Fruit fly (Drosophila melanogaster) whole organism, wandering third instar larva: ENCODE results near the gene CG8958.
A peak's percentile ranks its signal among the peaks of the same experiment; 100 is the strongest.

Experiments
- Abd-B ChIP-seq: fragments of >200 bp; optimal IDR thresholded peaks from 2 replicates; lab custom pipeline; 2017; ENCODE audit warnings: missing biosample characterization, missing genetic modification characterization
- CG32264 ChIP-seq: fragments of 200-800 bp; sonication (Bioruptor generic); optimal IDR thresholded peaks from 2 replicates; lab custom pipeline; 2016; ENCODE audit warnings: missing biosample characterization, missing genetic modification characterization
- CG9705 ChIP-seq: fragments of 200-800 bp; sonication (Bioruptor generic); optimal IDR thresholded peaks from 2 replicates; lab custom pipeline; 2018; ENCODE audit warnings: missing biosample characterization, mild to moderate bottlenecking, missing genetic modification characterization
- CrebA ChIP-seq: fragments of 200-800 bp; sonication (Bioruptor generic); optimal IDR thresholded peaks from 2 replicates; lab custom pipeline; 2016; ENCODE audit warnings: missing biosample characterization, mild to moderate bottlenecking, missing genetic modification characterization, borderline replicate concordance
- Dfd ChIP-seq: fragments of >200 bp; optimal IDR thresholded peaks from 2 replicates; lab custom pipeline; 2017; ENCODE audit warnings: missing biosample characterization, missing genetic modification characterization
- Dif ChIP-seq: fragments of 200-275, 200-300 bp; sonication (Bioruptor generic); optimal IDR thresholded peaks from 2 replicates; lab custom pipeline; 2018; ENCODE audit warnings: missing biosample characterization, missing genetic modification characterization; ENCODE audit not compliant: partially characterized antibody
- GATAd ChIP-seq: sonication (Bioruptor generic); optimal IDR thresholded peaks from 2 replicates; lab custom pipeline; 2016; ENCODE audit warnings: missing biosample characterization, missing genetic modification characterization
- HLH106 ChIP-seq: fragments of 200-800 bp; optimal IDR thresholded peaks from 3 replicates; lab custom pipeline; 2019; ENCODE audit warnings: missing biosample characterization, mild to moderate bottlenecking, missing genetic modification characterization, moderate library complexity
- Hnf4 ChIP-seq: fragments of 200-800 bp; sonication (Bioruptor generic); optimal IDR thresholded peaks from 2 replicates; lab custom pipeline; 2016; ENCODE audit warnings: missing biosample characterization, mild to moderate bottlenecking, missing genetic modification characterization
- Hr78 ChIP-seq: fragments of >200 bp; optimal IDR thresholded peaks from 2 replicates; lab custom pipeline; 2017; ENCODE audit warnings: missing biosample characterization, missing genetic modification characterization
- Hr83 ChIP-seq: fragments of 200-300 bp; sonication (Bioruptor generic); optimal IDR thresholded peaks from 2 replicates; lab custom pipeline; 2016; ENCODE audit warnings: missing biosample characterization, mild to moderate bottlenecking, missing genetic modification characterization, moderate library complexity; ENCODE audit not compliant: poor library complexity, severe bottlenecking
- Jra ChIP-seq: sonication (Bioruptor generic); optimal IDR thresholded peaks from 2 replicates; lab custom pipeline; 2016; ENCODE audit warnings: missing biosample characterization, missing genetic modification characterization
- Mio ChIP-seq: sonication (Bioruptor generic); optimal IDR thresholded peaks from 2 replicates; lab custom pipeline; 2016; ENCODE audit warnings: missing biosample characterization, missing genetic modification characterization
- Myc ChIP-seq: fragments of >200 bp; optimal IDR thresholded peaks from 2 replicates; lab custom pipeline; 2017
- N ChIP-seq: fragments of >200 bp; optimal IDR thresholded peaks from 2 replicates; lab custom pipeline; 2018; ENCODE audit warnings: missing biosample characterization, missing external identifiers, missing genetic modification characterization
- OdsH ChIP-seq: fragments of 200-800 bp; sonication (Bioruptor generic); optimal IDR thresholded peaks from 2 replicates; lab custom pipeline; 2016; ENCODE audit warnings: missing biosample characterization, mild to moderate bottlenecking, missing genetic modification characterization
- Rel ChIP-seq, 2 experiments: fragments of 200-800 bp; sonication (Bioruptor generic) in 1 of 2; optimal IDR thresholded peaks; 2 replicates in 1 of 2; 3 replicates in 1 of 2; lab custom pipeline; 2016 to 2019; ENCODE audit warnings: mild to moderate bottlenecking in 2 of 2, missing biosample characterization in 2 of 2, missing genetic modification characterization in 2 of 2, moderate library complexity in 1 of 2
- Sp1 ChIP-seq: fragments of 200-800 bp; sonication (Bioruptor generic); optimal IDR thresholded peaks from 3 replicates; lab custom pipeline; 2019; ENCODE audit warnings: missing biosample characterization, mild to moderate bottlenecking, missing genetic modification characterization, moderate library complexity
- Vsx2 ChIP-seq: fragments of 200-300, 225-300 bp; sonication (Bioruptor generic); optimal IDR thresholded peaks from 2 replicates; lab custom pipeline; 2018; ENCODE audit warnings: missing biosample characterization, missing genetic modification characterization; ENCODE audit not compliant: partially characterized antibody
- br ChIP-seq: fragments of 200-800 bp; sonication (Bioruptor generic); optimal IDR thresholded peaks from 2 replicates; lab custom pipeline; 2016; ENCODE audit warnings: missing biosample characterization, missing genetic modification characterization
- brk ChIP-seq: fragments of 200-800 bp; sonication (Bioruptor generic); optimal IDR thresholded peaks from 2 replicates; lab custom pipeline; 2016; ENCODE audit warnings: missing biosample characterization, mild to moderate bottlenecking, missing genetic modification characterization
- dl ChIP-seq, 2 experiments: fragments of 175-275, 200-275 bp in 1 of 2; fragments of 200-275 bp in 1 of 2; sonication (Bioruptor generic); optimal IDR thresholded peaks; lab custom pipeline; 2018; ENCODE audit warnings: mild to moderate bottlenecking in 2 of 2, missing biosample characterization in 2 of 2, missing genetic modification characterization in 2 of 2, moderate library complexity in 2 of 2; ENCODE audit not compliant: partially characterized antibody in 2 of 2, insufficient read depth in 1 of 2
- dmrt93B ChIP-seq: fragments of 200-800 bp; sonication (Bioruptor generic); optimal IDR thresholded peaks from 2 replicates; lab custom pipeline; 2018; ENCODE audit warnings: missing biosample characterization, mild to moderate bottlenecking, missing genetic modification characterization
- dsf ChIP-seq: sonication (Bioruptor generic); optimal IDR thresholded peaks from 2 replicates; lab custom pipeline; 2016; ENCODE audit warnings: missing biosample characterization, missing genetic modification characterization, borderline replicate concordance
- ey ChIP-seq: fragments of 200-800 bp; sonication (Bioruptor generic); optimal IDR thresholded peaks from 2 replicates; lab custom pipeline; 2016; ENCODE audit warnings: missing biosample characterization, missing genetic modification characterization
- foxo ChIP-seq, 2 experiments: fragments of 200-800 bp; sonication (Bioruptor generic); optimal IDR thresholded peaks; 2 replicates in 1 of 2; 3 replicates in 1 of 2; lab custom pipeline; 2016 to 2017; ENCODE audit warnings: missing biosample characterization in 2 of 2, missing genetic modification characterization in 2 of 2
- fru ChIP-seq: fragments of 200-800 bp; sonication (Bioruptor generic); optimal IDR thresholded peaks from 3 replicates; lab custom pipeline; 2016; ENCODE audit warnings: missing biosample characterization, mild to moderate bottlenecking, missing genetic modification characterization
- h ChIP-seq: fragments of 200-800 bp; sonication (Bioruptor generic); optimal IDR thresholded peaks from 3 replicates; lab custom pipeline; 2016; ENCODE audit warnings: missing biosample characterization, mild to moderate bottlenecking, missing genetic modification characterization
- jim ChIP-seq: fragments of 175-275, 200-325 bp; sonication (Bioruptor generic); optimal IDR thresholded peaks from 2 replicates; lab custom pipeline; 2016; ENCODE audit warnings: missing biosample characterization, mild to moderate bottlenecking, missing genetic modification characterization
- lola ChIP-seq: fragments of >200 bp; optimal IDR thresholded peaks from 2 replicates; lab custom pipeline; 2017; ENCODE audit warnings: missing biosample characterization, missing genetic modification characterization
- pan ChIP-seq: fragments of >200 bp; optimal IDR thresholded peaks from 2 replicates; lab custom pipeline; 2017
- psq ChIP-seq: fragments of 200-800 bp; sonication (Bioruptor generic); optimal IDR thresholded peaks from 3 replicates; lab custom pipeline; 2017; ENCODE audit warnings: missing biosample characterization, mild to moderate bottlenecking, missing genetic modification characterization, moderate library complexity
- rgr ChIP-seq: fragments of 200-800 bp; sonication (Bioruptor generic); optimal IDR thresholded peaks from 3 replicates; lab custom pipeline; 2016; ENCODE audit warnings: missing biosample characterization, mild to moderate bottlenecking, missing genetic modification characterization
- sage ChIP-seq: fragments of 200-800 bp; sonication (Bioruptor generic); optimal IDR thresholded peaks from 2 replicates; lab custom pipeline; 2016; ENCODE audit warnings: missing biosample characterization, mild to moderate bottlenecking, missing genetic modification characterization
- sv ChIP-seq: fragments of 200-800 bp; sonication (Bioruptor generic); optimal IDR thresholded peaks from 3 replicates; lab custom pipeline; 2016; ENCODE audit warnings: missing biosample characterization, missing genetic modification characterization
- tai ChIP-seq: sonication (Bioruptor generic); optimal IDR thresholded peaks from 2 replicates; lab custom pipeline; 2016; ENCODE audit warnings: missing biosample characterization, missing genetic modification characterization
- usp ChIP-seq: fragments of >200 bp; optimal IDR thresholded peaks from 2 replicates; lab custom pipeline; 2017; ENCODE audit warnings: missing biosample characterization, missing genetic modification characterization
- woc ChIP-seq: sonication (Bioruptor generic); optimal IDR thresholded peaks from 2 replicates; lab custom pipeline; 2016; ENCODE audit warnings: missing biosample characterization, mild to moderate bottlenecking, missing genetic modification characterization

CG8958 gene

DNA sequence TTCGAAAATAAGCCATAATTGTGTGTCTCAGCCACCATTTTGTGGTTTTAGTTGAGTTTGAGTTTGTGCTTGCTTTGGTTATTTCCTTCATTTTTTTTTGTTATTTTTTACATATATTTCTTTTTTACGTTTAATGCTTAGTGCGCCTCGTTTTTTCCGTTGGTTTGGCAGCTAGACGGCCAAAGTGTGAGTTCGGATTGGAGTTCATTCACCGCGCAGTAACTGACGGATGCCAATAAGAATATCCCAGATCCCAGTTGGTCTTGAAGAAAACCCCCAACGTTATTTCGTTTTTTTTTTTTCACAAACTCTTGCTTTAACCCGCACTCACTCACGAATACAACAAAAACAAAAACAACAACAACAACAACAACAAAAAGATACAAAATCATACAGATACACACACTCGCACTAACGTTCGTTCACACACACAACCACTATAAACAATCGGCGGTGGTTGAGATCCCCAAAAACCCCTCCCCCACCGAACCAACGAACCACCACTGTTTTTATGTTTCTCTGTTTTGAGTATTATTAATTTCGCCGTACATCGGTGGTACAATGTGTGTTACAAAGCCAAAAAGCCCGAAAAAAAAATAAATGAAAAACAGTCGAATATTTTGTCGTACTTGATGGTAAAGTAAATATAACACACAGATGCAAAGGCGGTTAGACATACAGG, 21.2 kb downstream of the CG8958 start:
- TF ChIP-seq Rel (GFP tag; optimal IDR thresholded peaks at IDR 0.05; lab: Kevin White, UChicago) (no peak), Rel (tag; optimal IDR thresholded peaks at IDR 0.05; lab: Kevin White, UChicago) (peak; percentile 21), Dfd (no peak), sv (GFP tag; lab: Kevin White, UChicago) (no peak)

DNA sequence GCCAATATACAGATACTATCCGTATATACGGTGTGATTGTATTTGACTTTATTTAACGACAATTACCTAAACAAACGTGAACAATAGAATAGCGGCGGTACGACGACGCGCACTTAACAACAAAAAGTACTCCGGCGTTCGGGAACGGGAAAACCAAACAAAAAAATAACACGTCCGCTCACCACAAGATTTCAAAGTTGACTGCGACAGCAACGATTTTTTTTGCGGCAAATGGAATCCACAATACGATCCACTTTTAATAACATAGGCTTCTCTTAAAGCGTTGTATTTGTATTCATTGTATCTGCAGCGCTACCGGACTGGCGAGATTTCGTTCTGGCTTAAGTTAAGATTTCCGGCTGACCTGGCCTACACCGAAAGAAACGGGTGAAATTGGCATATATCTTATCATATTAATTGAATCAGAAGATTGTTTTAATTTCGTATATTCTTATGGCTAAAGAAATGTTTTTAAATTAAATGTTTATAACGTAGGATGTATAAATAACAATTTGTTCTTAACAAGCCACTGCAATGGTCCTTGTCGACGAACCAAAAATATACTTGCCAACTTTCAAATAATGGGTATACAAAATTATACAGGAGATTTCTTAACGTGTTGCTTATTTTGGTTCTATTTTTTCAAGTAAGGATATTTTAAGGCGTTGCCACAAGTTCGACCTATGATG, 21.9 kb downstream of the CG8958 start, which contains the start of the genes CG42353 and CG42354:
CG42353 (minus strand) TSS at position 209 of the 689 bp plus-strand sequence.
CG42354 (minus strand) TSS at position 209 of the 689 bp plus-strand sequence.
- TF ChIP-seq OdsH (GFP tag; lab: Kevin White, UChicago): peak; percentile 89
- TF ChIP-seq dl (GFP tag; optimal IDR thresholded peaks at IDR 0.05; lab: Kevin White, UChicago; ENCODE audit: insufficient read depth in 1 of 2, partially characterized antibody in 2 of 2): peak in 1 of 2 experiments; percentile 32
- no peak for TF ChIP-seq jim (GFP tag; lab: Kevin White, UChicago)
- peak in 1 of 2 experiments; percentile 90 for TF ChIP-seq foxo (GFP tag; optimal IDR thresholded peaks at IDR 0.05; lab: Kevin White, UChicago)
- TF ChIP-seq Rel (GFP tag; optimal IDR thresholded peaks at IDR 0.05; lab: Kevin White, UChicago): peak; percentile 65
- peak; percentile 69 for TF ChIP-seq Rel (tag; optimal IDR thresholded peaks at IDR 0.05; lab: Kevin White, UChicago)
- TF ChIP-seq Mio (GFP tag; lab: Kevin White, UChicago): peak; percentile 21
- TF ChIP-seq rgr (GFP tag; lab: Kevin White, UChicago): peak; percentile 93
- no peak for TF ChIP-seq Vsx2 (GFP tag; lab: Kevin White, UChicago)
- peak; percentile 94 for TF ChIP-seq dmrt93B
- no peak for TF ChIP-seq Hr78 (GFP tag; lab: Kevin White, UChicago)
- peak; percentile 85 for TF ChIP-seq psq (GFP tag; lab: Kevin White, UChicago)
- peak; percentile 91 for TF ChIP-seq Hnf4
- TF ChIP-seq lola (GFP tag; lab: Kevin White, UChicago): no peak
- TF ChIP-seq Dif: peak; percentile 26
- TF ChIP-seq tai: peak; percentile 89
- TF ChIP-seq CG32264 (GFP tag; lab: Kevin White, UChicago): no peak
- peak; percentile 32 for TF ChIP-seq GATAd (GFP tag; lab: Kevin White, UChicago)
- TF ChIP-seq brk: peak; percentile 89
- TF ChIP-seq woc: peak; percentile 74
- peak; percentile 92 for TF ChIP-seq ey (GFP tag; lab: Kevin White, UChicago)
- peak; percentile 91 for TF ChIP-seq sv (GFP tag; lab: Kevin White, UChicago)
- peak; percentile 69 for TF ChIP-seq Jra
- TF ChIP-seq sage (GFP tag; lab: Kevin White, UChicago): peak; percentile 88
- TF ChIP-seq HLH106 (tag; lab: Kevin White, UChicago): peak; percentile 97
- no peak for TF ChIP-seq pan (lab: Kevin White, UChicago)
- TF ChIP-seq CrebA (GFP tag; lab: Kevin White, UChicago): peak; percentile 31
- TF ChIP-seq usp (GFP tag; lab: Kevin White, UChicago): no peak
- peak; percentile 55 for TF ChIP-seq dsf (GFP tag; lab: Kevin White, UChicago)
- TF ChIP-seq Sp1 (GFP tag; lab: Kevin White, UChicago): peak; percentile 95
- TF ChIP-seq N (GFP tag; lab: Kevin White, UChicago): no peak
- TF ChIP-seq fru: peak; percentile 84
- TF ChIP-seq br: peak; percentile 94
- no peak for TF ChIP-seq Hr83 (GFP tag; lab: Kevin White, UChicago)
- TF ChIP-seq h (GFP tag; lab: Kevin White, UChicago): peak; percentile 94
- TF ChIP-seq CG9705 (GFP tag; lab: Kevin White, UChicago): peak; percentile 93
- peak; percentile 54 for TF ChIP-seq Dfd
- TF ChIP-seq Abd-B: no peak
- no peak for TF ChIP-seq Myc
